Worm (Caenorhabditis elegans) whole organism, L4 larva: Measurements from ENCODE around the gene F31D4.8.

Source experiments
- F10B5.3 ChIP-seq: sonication (generic microtip); optimal IDR thresholded peaks from 2 replicates; lab custom pipeline; 2016; ENCODE audit warnings: mild to moderate bottlenecking, missing genetic modification characterization, missing compliant biosample characterization
- F37D6.2 ChIP-seq: sonication (generic microtip); optimal IDR thresholded peaks from 2 replicates; lab custom pipeline; 2016; ENCODE audit warnings: mild to moderate bottlenecking, missing genetic modification characterization, missing compliant biosample characterization
- Y48G9A.11 ChIP-seq: fragments of 200-800 bp; sonication (Bioruptor generic); IDR thresholded peaks from 2 replicates; pipeline ENCODE4 v1.3.6; 2022; ENCODE audit warnings: missing genetic modification reagents, missing genetic modification characterization, missing compliant biosample characterization
- Y75B8A.6 ChIP-seq: fragments of 200-800 bp; sonication (Bioruptor generic); IDR thresholded peaks from 2 replicates; pipeline ENCODE4 v1.3.6; 2022; ENCODE audit warnings: missing genetic modification reagents, missing genetic modification characterization, missing compliant biosample characterization
- ZK337.2 ChIP-seq: fragments of 200-800 bp; sonication (Bioruptor generic); IDR thresholded peaks from 2 replicates; pipeline ENCODE4 v1.3.6; 2022; ENCODE audit warnings: missing genetic modification reagents, missing genetic modification characterization, missing compliant biosample characterization
- ZK546.5 ChIP-seq, 2 experiments: sonication (generic microtip); optimal IDR thresholded peaks; 2 replicates each; lab custom pipeline; 2017; ENCODE audit warnings: missing biosample characterization in 2 of 2, missing genetic modification characterization in 2 of 2
- aha-1 ChIP-seq: fragments of 150-350 bp; peaks from one replicate; lab custom pipeline; 2014; ENCODE audit warnings: missing biosample characterization, missing genetic modification characterization
- attf-4 ChIP-seq: sonication (generic microtip); optimal IDR thresholded peaks from 3 replicates; lab custom pipeline; 2017; ENCODE audit warnings: missing biosample characterization, missing genetic modification characterization
- ceh-28 ChIP-seq: fragments of 150-350 bp; optimal IDR thresholded peaks from 2 replicates; lab custom pipeline; 2014; ENCODE audit warnings: missing biosample characterization, missing genetic modification reagents, missing genetic modification characterization
- ceh-62 ChIP-seq: sonication (generic microtip); optimal IDR thresholded peaks from 2 replicates; lab custom pipeline; 2017; ENCODE audit warnings: missing biosample characterization, missing genetic modification characterization
- ceh-82 ChIP-seq: sonication (generic microtip); optimal IDR thresholded peaks from 2 replicates; lab custom pipeline; 2017; ENCODE audit warnings: missing biosample characterization, missing genetic modification characterization
- daf-16 ChIP-seq, 3 experiments: sonication (generic microtip); optimal IDR thresholded peaks; 2 replicates each; lab custom pipeline; 2016 to 2017; ENCODE audit warnings: missing genetic modification characterization in 3 of 3, missing genetic modification reagents in 3 of 3, mild to moderate bottlenecking in 2 of 3, missing compliant biosample characterization in 2 of 3, missing biosample characterization in 1 of 3, moderate library complexity in 1 of 3
- dmd-9 ChIP-seq: fragments of 200-800 bp; sonication (Bioruptor generic); IDR thresholded peaks from 2 replicates; pipeline ENCODE4 v1.3.6; 2022; ENCODE audit warnings: missing genetic modification reagents, missing genetic modification characterization, missing compliant biosample characterization
- dpl-1 ChIP-seq: fragments of 150-350 bp; optimal IDR thresholded peaks from 2 replicates; lab custom pipeline; 2014; ENCODE audit warnings: missing biosample characterization, missing genetic modification reagents, missing genetic modification characterization
- fos-1 ChIP-seq: fragments of 150-350 bp; optimal IDR thresholded peaks from 2 replicates; lab custom pipeline; 2014; ENCODE audit warnings: missing biosample characterization, missing genetic modification characterization
- hif-1 ChIP-seq, 2 experiments: sonication (generic microtip); optimal IDR thresholded peaks; 2 replicates each; lab custom pipeline; 2016 to 2017; ENCODE audit warnings: missing compliant biosample characterization in 2 of 2, missing genetic modification characterization in 2 of 2, missing genetic modification reagents in 2 of 2, missing genotype in 2 of 2, mild to moderate bottlenecking in 1 of 2
- hlh-11 ChIP-seq: fragments of 200-800 bp; sonication (Bioruptor generic); optimal IDR thresholded peaks from 2 replicates; lab custom pipeline; 2018; ENCODE audit warnings: mild to moderate bottlenecking, missing genetic modification characterization, missing compliant biosample characterization
- hlh-30 ChIP-seq: sonication (generic microtip); optimal IDR thresholded peaks from 2 replicates; lab custom pipeline; 2017; ENCODE audit warnings: antibody characterized with exemption, mild to moderate bottlenecking, missing genetic modification characterization, missing compliant biosample characterization; ENCODE audit not compliant: insufficient read depth
- hmg-1.1 ChIP-seq: fragments of 200-800 bp; sonication (Bioruptor generic); IDR thresholded peaks from 2 replicates; pipeline ENCODE4 v1.3.6; 2022; ENCODE audit warnings: missing genetic modification reagents, missing genetic modification characterization, missing compliant biosample characterization
- lin-13 ChIP-seq: fragments of 150-350 bp; optimal IDR thresholded peaks from 2 replicates; lab custom pipeline; 2014; ENCODE audit warnings: missing biosample characterization, missing genetic modification reagents, missing genetic modification characterization
- lin-29 ChIP-seq: fragments of 200-800 bp; sonication (Bioruptor generic); IDR thresholded peaks from 2 replicates; pipeline ENCODE4 v1.3.6; 2022; ENCODE audit warnings: missing genetic modification reagents, missing genetic modification characterization, missing compliant biosample characterization
- lin-38 ChIP-seq: fragments of 200-800 bp; sonication (Bioruptor generic); IDR thresholded peaks from 2 replicates; pipeline ENCODE4 v1.3.6; 2022; ENCODE audit warnings: missing genetic modification reagents, missing genetic modification characterization, missing compliant biosample characterization
- lir-3 ChIP-seq: sonication (generic microtip); optimal IDR thresholded peaks from 2 replicates; lab custom pipeline; 2016; ENCODE audit warnings: mild to moderate bottlenecking, missing genetic modification characterization, missing compliant biosample characterization
- lsy-2 ChIP-seq, 2 experiments: fragments of 150-350 bp in 1 of 2; sonication (generic microtip) in 1 of 2; optimal IDR thresholded peaks; 2 replicates each; lab custom pipeline; 2014 to 2017; ENCODE audit warnings: missing biosample characterization in 2 of 2, missing genetic modification characterization in 2 of 2
- mdl-1 ChIP-seq, 2 experiments: fragments of 150-350 bp in 1 of 2; sonication (generic microtip) in 1 of 2; optimal IDR thresholded peaks; 2 replicates each; lab custom pipeline; 2014 to 2017; ENCODE audit warnings: missing biosample characterization in 2 of 2, missing genetic modification characterization in 2 of 2
- mep-1 ChIP-seq: fragments of 150-350 bp; sonication (generic microtip); optimal IDR thresholded peaks from 3 replicates; lab custom pipeline; 2014; ENCODE audit warnings: missing biosample characterization, missing genetic modification characterization
- mes-2 ChIP-seq: sonication (generic microtip); optimal IDR thresholded peaks from 2 replicates; lab custom pipeline; 2016; ENCODE audit warnings: missing genotype, mild to moderate bottlenecking, missing genetic modification characterization, missing compliant biosample characterization; ENCODE audit not compliant: poor library complexity, severe bottlenecking
- nhr-102 ChIP-seq: sonication (generic microtip); optimal IDR thresholded peaks from 2 replicates; lab custom pipeline; 2016; ENCODE audit warnings: mild to moderate bottlenecking, missing genetic modification characterization, moderate library complexity, missing compliant biosample characterization
- nhr-11 ChIP-seq: fragments of 150-350 bp; optimal IDR thresholded peaks from 2 replicates; lab custom pipeline; 2014; ENCODE audit warnings: missing biosample characterization, missing genetic modification characterization
- nhr-237 ChIP-seq: sonication (generic microtip); optimal IDR thresholded peaks from 2 replicates; lab custom pipeline; 2017; ENCODE audit warnings: missing biosample characterization, missing genetic modification characterization
- nhr-25 ChIP-seq: sonication (generic microtip); optimal IDR thresholded peaks from 2 replicates; lab custom pipeline; 2017; ENCODE audit warnings: missing genetic modification characterization, mild to moderate bottlenecking, missing compliant biosample characterization, antibody characterized with exemption, moderate library complexity, borderline replicate concordance; ENCODE audit not compliant: insufficient read depth
- nhr-28 ChIP-seq: fragments of 150-350 bp; optimal IDR thresholded peaks from 2 replicates; lab custom pipeline; 2014; ENCODE audit warnings: missing biosample characterization, missing genetic modification characterization
- nhr-41 ChIP-seq: fragments of 200-800 bp; sonication (Bioruptor generic); IDR thresholded peaks from 2 replicates; pipeline ENCODE4 v1.3.6; 2022; ENCODE audit warnings: missing genetic modification reagents, missing genetic modification characterization, missing compliant biosample characterization
- nhr-6 ChIP-seq: fragments of 150-350 bp; optimal IDR thresholded peaks from 2 replicates; lab custom pipeline; 2014; ENCODE audit warnings: missing biosample characterization, missing genetic modification characterization
- nhr-76 ChIP-seq: fragments of 150-350 bp; optimal IDR thresholded peaks from 2 replicates; lab custom pipeline; 2014; ENCODE audit warnings: missing biosample characterization, missing genetic modification characterization
- nhr-77 ChIP-seq: fragments of 150-350 bp; optimal IDR thresholded peaks from 2 replicates; lab custom pipeline; 2014; ENCODE audit warnings: missing biosample characterization, missing genetic modification characterization
- set-16 ChIP-seq: fragments of 200-800 bp; sonication (Bioruptor generic); IDR thresholded peaks from 2 replicates; pipeline ENCODE4 v1.3.6; 2022; ENCODE audit warnings: missing genetic modification reagents, missing genetic modification characterization, missing compliant biosample characterization
- snpc-1.2 ChIP-seq: fragments of 200-800 bp; sonication (Bioruptor generic); IDR thresholded peaks from 2 replicates; pipeline ENCODE4 v1.3.6; 2022; ENCODE audit warnings: missing genetic modification reagents, missing genetic modification characterization, missing compliant biosample characterization
- tra-1 ChIP-seq: fragments of 200-800 bp; sonication (Bioruptor generic); IDR thresholded peaks from 2 replicates; pipeline ENCODE4 v1.3.6; 2022; ENCODE audit warnings: missing genetic modification reagents, missing genetic modification characterization, missing compliant biosample characterization
- unc-39 ChIP-seq: sonication (generic microtip); optimal IDR thresholded peaks from 2 replicates; lab custom pipeline; 2017; ENCODE audit warnings: missing biosample characterization, missing genetic modification characterization

The F31D4.8 gene

DNA sequence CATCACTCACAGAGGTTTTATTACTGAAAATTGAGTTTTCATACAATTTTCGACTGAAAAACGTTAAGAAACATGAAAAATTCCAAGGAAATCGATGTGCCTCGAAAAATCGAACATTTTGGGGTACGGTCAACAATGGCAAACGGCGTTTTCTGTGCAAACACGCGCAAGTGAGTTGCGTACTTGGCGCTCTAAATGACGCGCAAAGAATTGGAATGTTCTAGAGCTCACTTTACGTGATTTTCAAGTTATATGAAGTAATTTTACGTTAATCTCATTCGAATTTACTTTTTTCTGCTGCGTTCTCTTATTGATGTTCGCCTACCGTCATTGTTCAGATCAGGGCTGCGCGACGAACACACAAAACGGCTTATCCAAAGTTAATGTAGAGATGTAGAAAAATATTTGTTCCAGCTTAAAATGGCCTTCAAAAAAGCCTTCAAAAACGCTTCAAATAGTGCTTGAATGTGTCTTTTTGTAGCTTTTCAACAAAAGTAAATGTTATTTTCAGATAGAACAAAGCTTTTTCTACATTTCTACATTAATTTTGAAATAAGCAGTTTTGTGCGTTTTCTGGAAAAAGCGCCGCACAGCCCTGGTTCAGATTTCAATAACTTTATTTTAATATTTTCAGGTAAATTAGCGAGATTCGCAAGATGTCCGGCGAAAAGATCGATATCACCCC lies 22.6 kb downstream of the F31D4.8 start, which contains the start of the genes F31D4.2 and fkb-6 (continued):
- TF ChIP-seq nhr-11 (tag; lab: Kevin White, UChicago) (peak; percentile 8), snpc-1.2 (GFP tag; lab: Robert Waterston, UW) (0 out of 2 replicates have a peak, but pooled peaks have one; percentile 43), F37D6.2 (tag; lab: Kevin White, UChicago) (peak; percentile 11), lsy-2 (tag; optimal IDR thresholded peaks at IDR 0.05; lab: Kevin White, UChicago) (peak; percentile 89 to 98), lin-13 (GFP tag; lab: Kevin White, UChicago) (no peak), tra-1 (GFP tag; lab: Robert Waterston, UW) (no peak), hif-1 (tag; optimal IDR thresholded peaks at IDR 0.05; lab: Kevin White, UChicago) (peak; percentile 25 to 96), ceh-28 (tag; lab: Kevin White, UChicago) (peak; percentile 22), dpl-1 (GFP tag; lab: Kevin White, UChicago) (peak; percentile 71), aha-1 (tag; lab: Kevin White, UChicago) (peak; percentile 96), Y75B8A.6 (GFP tag; lab: Robert Waterston, UW) (no peak), lir-3 (tag; lab: Kevin White, UChicago) (no peak), nhr-77 (tag; lab: Kevin White, UChicago) (no peak), dmd-9 (GFP tag; lab: Robert Waterston, UW) (no peak), attf-4 (tag; lab: Kevin White, UChicago) (no peak), nhr-237 (tag; lab: Kevin White, UChicago) (no peak), nhr-28 (tag; lab: Kevin White, UChicago) (peak; percentile 61), unc-39 (tag; lab: Kevin White, UChicago) (no peak), ceh-62 (no peak)

DNA sequence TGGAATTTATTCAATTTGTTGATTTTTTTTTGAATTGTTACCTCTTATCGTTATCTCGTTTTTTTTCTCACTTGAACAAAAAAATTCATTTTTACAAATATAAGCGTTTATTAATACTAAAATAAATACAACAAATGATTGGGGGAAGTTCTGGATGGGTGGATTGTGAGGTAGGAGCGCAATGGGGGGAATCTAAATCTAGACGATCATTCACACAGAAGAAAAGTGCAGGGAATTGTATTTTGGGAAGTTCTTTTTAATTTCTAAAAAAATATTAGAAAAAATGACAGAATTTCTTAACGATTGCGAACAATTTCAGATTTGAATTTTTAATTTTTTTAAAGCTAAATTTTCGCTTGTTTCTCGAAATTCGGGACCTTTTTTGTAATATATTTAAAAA lies 26.7 kb downstream of the F31D4.8 start:
- no peak for TF ChIP-seq mep-1

ce11 chrV:20838565-20838964 lies 29.7 kb downstream of the F31D4.8 start, which contains the start of gene exos-7:
Gene exos-7, plus strand, starts transcription at chrV:20838865.
- TF ChIP-seq set-16 (no peak), nhr-102 (tag; lab: Kevin White, UChicago) (no peak), hmg-1.1 (GFP tag; lab: Robert Waterston, UW) (no peak), nhr-41 (no peak), hlh-11 (no peak), nhr-76 (tag; lab: Kevin White, UChicago) (no peak), F37D6.2 (tag; lab: Kevin White, UChicago) (no peak), Y48G9A.11 (GFP tag; lab: Robert Waterston, UW) (no peak), F10B5.3 (tag; lab: Kevin White, UChicago) (no peak), aha-1 (tag; lab: Kevin White, UChicago) (no peak), lin-29 (GFP tag; lab: Robert Waterston, UW) (no peak), fos-1 (no peak), ceh-82 (tag; lab: Kevin White, UChicago) (no peak), ZK337.2 (GFP tag; lab: Robert Waterston, UW) (no peak), mdl-1 (tag; optimal IDR thresholded peaks at IDR 0.05; lab: Kevin White, UChicago) (no peak)

- TF ChIP-seq lin-38 (GFP tag; lab: Robert Waterston, UW) (peak; percentile 63), ZK546.5 (tag; optimal IDR thresholded peaks at IDR 0.05; lab: Kevin White, UChicago) (no peak), mes-2 (tag; lab: Kevin White, UChicago) (peak; percentile 55), hlh-30 (peak; percentile 23), nhr-25 (tag; lab: Kevin White, UChicago) (no peak), mep-1 (peak; percentile 11), nhr-6 (tag; lab: Kevin White, UChicago) (peak; percentile 3), daf-16 (GFP tag; optimal IDR thresholded peaks at IDR 0.05; lab: Kevin White, UChicago) (no peak), daf-16 (tag; optimal IDR thresholded peaks at IDR 0.05; lab: Kevin White, UChicago) (peak; percentile 0), lsy-2 (tag; optimal IDR thresholded peaks at IDR 0.05; lab: Kevin White, UChicago) (peak in 1 of 2 experiments; percentile 23), aha-1 (tag; lab: Kevin White, UChicago) (peak; percentile 43)
- TF ChIP-seq, all 104 proteins: peak for 8
Observed at ce11 chrV:20837765-20838164, 30.5 kb downstream of the F31D4.8 start, which contains the start of gene mrps-12. Gene mrps-12, plus strand, starts transcription at chrV:20838080.
